Worm (Caenorhabditis elegans) whole organism, L1 larva: Measurements from ENCODE around the gene F44F4.15.
A peak's percentile ranks its signal among the peaks of the same experiment; 100 is the strongest.

ENCODE experiments used
- aly-2 ChIP-seq: fragments of 150-350 bp; optimal IDR thresholded peaks from 2 replicates; lab custom pipeline; 2014; ENCODE audit warnings: missing biosample characterization, missing genetic modification characterization
- ama-1 ChIP-seq: fragments of 150-350 bp; optimal IDR thresholded peaks from 2 replicates; lab custom pipeline; 2014
- ceh-90 ChIP-seq: sonication (generic microtip); optimal IDR thresholded peaks from 2 replicates; lab custom pipeline; 2016; ENCODE audit warnings: missing genetic modification characterization, missing compliant biosample characterization
- ces-1 ChIP-seq: fragments of 150-350 bp; optimal IDR thresholded peaks from 2 replicates; lab custom pipeline; 2014; ENCODE audit warnings: missing biosample characterization, missing genetic modification reagents, missing genetic modification characterization
- dpl-1 ChIP-seq, 3 experiments: fragments of 150-350 bp in 2 of 3; sonication (generic microtip) in 1 of 3; optimal IDR thresholded peaks; 2 replicates each; lab custom pipeline; 2014 to 2017; ENCODE audit warnings: missing biosample characterization in 3 of 3, missing genetic modification characterization in 3 of 3, missing genetic modification reagents in 3 of 3
- dsc-1 ChIP-seq: sonication (generic microtip); optimal IDR thresholded peaks from 2 replicates; lab custom pipeline; 2016; ENCODE audit warnings: mild to moderate bottlenecking, missing genetic modification characterization, missing compliant biosample characterization
- elt-3 ChIP-seq, 6 experiments: fragments of 150-350 bp in 1 of 6; sonication (generic microtip); optimal IDR thresholded peaks; 2 replicates each; lab custom pipeline; 2017 to 2018; ENCODE audit warnings: missing biosample characterization in 6 of 6, missing genetic modification characterization in 6 of 6, inconsistent platforms in 1 of 6
- hpl-2 ChIP-seq: fragments of 150-350 bp; optimal IDR thresholded peaks from 2 replicates; lab custom pipeline; 2014; ENCODE audit warnings: missing biosample characterization, missing genetic modification reagents, missing genetic modification characterization
- jun-1 ChIP-seq: fragments of 150-350 bp; optimal IDR thresholded peaks from 2 replicates; lab custom pipeline; 2014; ENCODE audit warnings: missing biosample characterization, missing genetic modification reagents, missing genetic modification characterization
- nhr-28 ChIP-seq: fragments of 150-350 bp; optimal IDR thresholded peaks from 2 replicates; lab custom pipeline; 2014; ENCODE audit warnings: missing biosample characterization, missing genetic modification characterization
- nhr-76 ChIP-seq: sonication (generic microtip); optimal IDR thresholded peaks from 2 replicates; lab custom pipeline; 2017; ENCODE audit warnings: missing biosample characterization, missing genetic modification characterization
- unc-62 ChIP-seq: fragments of 150-350 bp; optimal IDR thresholded peaks from 2 replicates; lab custom pipeline; 2014; ENCODE audit warnings: missing biosample characterization, missing genetic modification reagents, missing genetic modification characterization
- zag-1 ChIP-seq: fragments of 150-350 bp; optimal IDR thresholded peaks from 2 replicates; lab custom pipeline; 2014; ENCODE audit warnings: missing biosample characterization, missing genetic modification characterization
- ztf-11 ChIP-seq, 2 experiments: sonication (generic microtip); optimal IDR thresholded peaks; 2 replicates each; lab custom pipeline; 2016 to 2017; ENCODE audit warnings: missing genetic modification characterization in 2 of 2, missing biosample characterization in 1 of 2, missing compliant biosample characterization in 1 of 2

DNA sequence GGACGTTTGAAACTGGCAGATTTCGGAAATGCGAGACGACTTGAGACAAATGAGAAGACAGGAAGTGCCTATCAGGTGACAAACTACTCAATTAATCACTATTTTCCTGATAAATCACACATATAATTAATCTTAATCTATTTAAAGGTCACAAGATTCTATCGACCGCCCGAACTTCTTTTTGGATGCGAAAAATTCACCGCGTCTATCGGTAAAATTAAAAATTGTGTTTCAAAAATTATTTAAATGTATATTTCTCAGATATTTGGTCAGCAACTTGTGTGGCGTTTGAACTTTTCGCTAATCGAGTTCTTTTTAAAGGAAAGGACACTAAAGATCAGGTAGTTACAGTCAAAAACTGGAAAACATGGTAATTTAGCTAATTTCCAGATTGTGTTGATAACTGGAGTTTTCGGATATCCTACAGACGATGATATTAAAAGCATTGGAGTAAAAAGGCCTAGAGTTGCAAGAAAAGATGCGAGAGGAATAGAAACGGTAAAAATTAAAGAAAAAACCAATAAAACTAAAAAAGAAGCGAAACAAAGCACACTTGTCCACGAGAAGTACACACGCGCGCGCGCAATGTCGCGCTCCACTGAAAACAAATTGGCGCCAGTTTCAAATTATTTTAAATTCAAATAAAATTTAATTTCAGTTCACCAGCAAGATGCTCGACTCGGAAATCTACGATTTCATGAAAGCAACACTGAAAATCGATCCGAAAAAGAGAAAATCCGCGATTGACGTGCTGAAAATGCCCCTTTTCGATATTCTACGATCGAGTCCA lies 34.0 kb downstream of the F44F4.15 start:
- TF ChIP-seq unc-62 (no peak), nhr-28 (tag; lab: Kevin White, UChicago) (no peak), ceh-90 (tag; lab: Kevin White, UChicago) (no peak), zag-1 (tag; lab: Kevin White, UChicago) (no peak), ztf-11 (tag; optimal IDR thresholded peaks at IDR 0.05; lab: Kevin White, UChicago) (no peak), nhr-76 (tag; lab: Kevin White, UChicago) (no peak), jun-1 (no peak), aly-2 (tag; lab: Kevin White, UChicago) (no peak), dpl-1 (GFP tag; optimal IDR thresholded peaks at IDR 0.05; lab: Kevin White, UChicago) (peak in 2 of 3 experiments; percentile 34 to 65), dsc-1 (tag; lab: Kevin White, UChicago) (no peak), hpl-2 (GFP tag; lab: Kevin White, UChicago) (no peak), ces-1 (GFP tag; lab: Kevin White, UChicago) (no peak), ama-1 (no peak), elt-3 (tag; optimal IDR thresholded peaks at IDR 0.05; lab: Kevin White, UChicago) (no peak)
